Worm (Caenorhabditis elegans) whole organism, L4 larva: ENCODE measurements around the gene rbm-39.

ENCODE experiments used
- F37D6.2 ChIP-seq: sonication (generic microtip); optimal IDR thresholded peaks from 2 replicates; lab custom pipeline; 2016; ENCODE audit warnings: mild to moderate bottlenecking, missing genetic modification characterization, missing compliant biosample characterization
- R02D3.7 ChIP-seq: fragments of 150-350 bp; sonication (generic microtip); optimal IDR thresholded peaks from 3 replicates; lab custom pipeline; 2014; ENCODE audit warnings: missing biosample characterization, missing genetic modification characterization
- T20F7.1 ChIP-seq: fragments of 200-800 bp; sonication (Bioruptor generic); optimal IDR thresholded peaks from 2 replicates; lab custom pipeline; 2018; ENCODE audit warnings: mild to moderate bottlenecking, missing genetic modification characterization, missing compliant biosample characterization
- Y48G9A.11 ChIP-seq: fragments of 200-800 bp; sonication (Bioruptor generic); IDR thresholded peaks from 2 replicates; pipeline ENCODE4 v1.3.6; 2022; ENCODE audit warnings: missing genetic modification reagents, missing genetic modification characterization, missing compliant biosample characterization
- aha-1 ChIP-seq: fragments of 150-350 bp; peaks from one replicate; lab custom pipeline; 2014; ENCODE audit warnings: missing biosample characterization, missing genetic modification characterization
- aly-2 ChIP-seq: sonication (generic microtip); optimal IDR thresholded peaks from 2 replicates; lab custom pipeline; 2018; ENCODE audit warnings: missing biosample characterization, missing genetic modification characterization
- ama-1 ChIP-seq: fragments of 150-350 bp; optimal IDR thresholded peaks from 2 replicates; lab custom pipeline; 2014; ENCODE audit warnings: inconsistent platforms, mixed read lengths
- ceh-62 ChIP-seq: sonication (generic microtip); optimal IDR thresholded peaks from 2 replicates; lab custom pipeline; 2017; ENCODE audit warnings: missing biosample characterization, missing genetic modification characterization
- ces-1 ChIP-seq: fragments of 150-350 bp; sonication (generic microtip); optimal IDR thresholded peaks from 4 replicates; lab custom pipeline; 2014; ENCODE audit warnings: missing biosample characterization, missing genetic modification reagents, missing genetic modification characterization
- daf-16 ChIP-seq, 3 experiments: sonication (generic microtip); optimal IDR thresholded peaks; 2 replicates each; lab custom pipeline; 2016 to 2017; ENCODE audit warnings: missing genetic modification characterization in 3 of 3, missing genetic modification reagents in 3 of 3, mild to moderate bottlenecking in 2 of 3, missing compliant biosample characterization in 2 of 3, missing biosample characterization in 1 of 3, moderate library complexity in 1 of 3
- daf-19 ChIP-seq: fragments of 200-800 bp; sonication (Bioruptor generic); conservative IDR thresholded peaks from 2 replicates; pipeline ENCODE4 v1.3.6; 2022; ENCODE audit warnings: missing genetic modification characterization, missing compliant biosample characterization
- daf-8 ChIP-seq: fragments of 200-800 bp; sonication (Bioruptor generic); IDR thresholded peaks from 2 replicates; pipeline ENCODE4 v1.3.6; 2022; ENCODE audit warnings: missing genetic modification characterization, missing compliant biosample characterization
- dmd-8 ChIP-seq: fragments of 200-800 bp; sonication (Bioruptor generic); IDR thresholded peaks from 2 replicates; pipeline ENCODE4 v1.3.6; 2022; ENCODE audit warnings: missing genetic modification characterization, missing compliant biosample characterization
- egl-43 ChIP-seq: fragments of 200-800 bp; sonication (Bioruptor generic); IDR thresholded peaks from 2 replicates; pipeline ENCODE4 v1.3.6; 2022; ENCODE audit warnings: missing genetic modification reagents, missing genetic modification characterization, missing compliant biosample characterization
- fkh-10 ChIP-seq: fragments of 150-350 bp; optimal IDR thresholded peaks from 2 replicates; lab custom pipeline; 2014; ENCODE audit warnings: missing biosample characterization, missing genetic modification reagents, missing genetic modification characterization
- hif-1 ChIP-seq, 2 experiments: sonication (generic microtip); optimal IDR thresholded peaks; 2 replicates each; lab custom pipeline; 2016 to 2017; ENCODE audit warnings: missing compliant biosample characterization in 2 of 2, missing genetic modification characterization in 2 of 2, missing genetic modification reagents in 2 of 2, missing genotype in 2 of 2, mild to moderate bottlenecking in 1 of 2
- hlh-11 ChIP-seq: fragments of 200-800 bp; sonication (Bioruptor generic); optimal IDR thresholded peaks from 2 replicates; lab custom pipeline; 2018; ENCODE audit warnings: mild to moderate bottlenecking, missing genetic modification characterization, missing compliant biosample characterization
- hlh-30 ChIP-seq: sonication (generic microtip); optimal IDR thresholded peaks from 2 replicates; lab custom pipeline; 2017; ENCODE audit warnings: antibody characterized with exemption, mild to moderate bottlenecking, missing genetic modification characterization, missing compliant biosample characterization; ENCODE audit not compliant: insufficient read depth
- hmg-1.1 ChIP-seq: fragments of 200-800 bp; sonication (Bioruptor generic); IDR thresholded peaks from 2 replicates; pipeline ENCODE4 v1.3.6; 2022; ENCODE audit warnings: missing genetic modification reagents, missing genetic modification characterization, missing compliant biosample characterization
- jun-1 ChIP-seq: fragments of 150-350 bp; optimal IDR thresholded peaks from 2 replicates; lab custom pipeline; 2014; ENCODE audit warnings: missing biosample characterization, missing genetic modification reagents, missing genetic modification characterization
- lim-7 ChIP-seq: fragments of 200-800 bp; sonication (Bioruptor generic); IDR thresholded peaks from 2 replicates; pipeline ENCODE4 v1.3.6; 2022; ENCODE audit warnings: missing genetic modification characterization, missing compliant biosample characterization
- lin-15B ChIP-seq: fragments of 150-350 bp; sonication (generic microtip); optimal IDR thresholded peaks from 3 replicates; lab custom pipeline; 2014; ENCODE audit warnings: missing biosample characterization, missing genetic modification characterization
- lin-38 ChIP-seq: fragments of 200-800 bp; sonication (Bioruptor generic); IDR thresholded peaks from 2 replicates; pipeline ENCODE4 v1.3.6; 2022; ENCODE audit warnings: missing genetic modification reagents, missing genetic modification characterization, missing compliant biosample characterization
- mdl-1 ChIP-seq, 2 experiments: fragments of 150-350 bp in 1 of 2; sonication (generic microtip) in 1 of 2; optimal IDR thresholded peaks; 2 replicates each; lab custom pipeline; 2014 to 2017; ENCODE audit warnings: missing biosample characterization in 2 of 2, missing genetic modification characterization in 2 of 2
- mxl-2 ChIP-seq: fragments of 200-800 bp; sonication (Bioruptor generic); conservative IDR thresholded peaks from 2 replicates; pipeline ENCODE4 v1.3.6; 2022; ENCODE audit warnings: missing genetic modification reagents, missing genetic modification characterization, missing compliant biosample characterization
- nhr-11 ChIP-seq: fragments of 150-350 bp; optimal IDR thresholded peaks from 2 replicates; lab custom pipeline; 2014; ENCODE audit warnings: missing biosample characterization, missing genetic modification characterization
- nhr-25 ChIP-seq: sonication (generic microtip); optimal IDR thresholded peaks from 2 replicates; lab custom pipeline; 2017; ENCODE audit warnings: missing genetic modification characterization, mild to moderate bottlenecking, missing compliant biosample characterization, antibody characterized with exemption, moderate library complexity, borderline replicate concordance; ENCODE audit not compliant: insufficient read depth
- nhr-28 ChIP-seq: fragments of 150-350 bp; optimal IDR thresholded peaks from 2 replicates; lab custom pipeline; 2014; ENCODE audit warnings: missing biosample characterization, missing genetic modification characterization
- nhr-42 ChIP-seq: fragments of 200-800 bp; sonication (Bioruptor generic); IDR thresholded peaks from 2 replicates; pipeline ENCODE4 v1.3.6; 2022; ENCODE audit warnings: missing genetic modification characterization, missing compliant biosample characterization
- nhr-6 ChIP-seq: fragments of 150-350 bp; optimal IDR thresholded peaks from 2 replicates; lab custom pipeline; 2014; ENCODE audit warnings: missing biosample characterization, missing genetic modification characterization
- pha-4 ChIP-seq, 2 experiments: fragments of 150-350 bp in 1 of 2; fragments of 200-800 bp in 1 of 2; sonication (Bioruptor generic) in 1 of 2; IDR thresholded peaks in 1 of 2; optimal IDR thresholded peaks in 1 of 2; 2 replicates each; pipeline versions ENCODE4 v1.3.6 to Lab custom; 2014 to 2022; ENCODE audit warnings: missing genetic modification characterization in 2 of 2, missing genetic modification reagents in 2 of 2, missing biosample characterization in 1 of 2, missing compliant biosample characterization in 1 of 2
- php-3 ChIP-seq: fragments of 200-800 bp; sonication (Bioruptor generic); IDR thresholded peaks from 2 replicates; pipeline ENCODE4 v1.3.6; 2022; ENCODE audit warnings: missing genetic modification reagents, missing genetic modification characterization, missing compliant biosample characterization
- pqm-1 ChIP-seq: sonication (generic microtip); optimal IDR thresholded peaks from 2 replicates; lab custom pipeline; 2017; ENCODE audit warnings: missing biosample characterization, missing genetic modification characterization
- rbr-2 ChIP-seq: sonication (generic microtip); optimal IDR thresholded peaks from 2 replicates; lab custom pipeline; 2016; ENCODE audit warnings: missing genotype, missing genetic modification characterization, missing compliant biosample characterization
- saeg-2 ChIP-seq: fragments of 200-800 bp; sonication (Bioruptor generic); IDR thresholded peaks from 2 replicates; pipeline ENCODE4 v1.3.6; 2022; ENCODE audit warnings: missing genetic modification reagents, missing genetic modification characterization, missing compliant biosample characterization
- set-16 ChIP-seq: fragments of 200-800 bp; sonication (Bioruptor generic); IDR thresholded peaks from 2 replicates; pipeline ENCODE4 v1.3.6; 2022; ENCODE audit warnings: missing genetic modification reagents, missing genetic modification characterization, missing compliant biosample characterization
- skn-1 ChIP-seq: fragments of 150-350 bp; optimal IDR thresholded peaks from 2 replicates; lab custom pipeline; 2014; ENCODE audit warnings: missing biosample characterization, missing genetic modification characterization
- snpc-1.2 ChIP-seq: fragments of 200-800 bp; sonication (Bioruptor generic); IDR thresholded peaks from 2 replicates; pipeline ENCODE4 v1.3.6; 2022; ENCODE audit warnings: missing genetic modification reagents, missing genetic modification characterization, missing compliant biosample characterization
- unc-62 ChIP-seq, 3 experiments: fragments of 150-350 bp in 1 of 3; sonication (generic microtip); optimal IDR thresholded peaks in 2 of 3; peaks in 1 of 3; 1 replicate in 1 of 3; 2 replicates in 2 of 3; lab custom pipeline; 2014 to 2017; ENCODE audit warnings: missing biosample characterization in 3 of 3, missing genetic modification characterization in 3 of 3, missing genetic modification reagents in 3 of 3, missing genotype in 1 of 3

Gene rbm-39

ce11 chrIV:1061689-1062088 is 49.3 kb downstream of the rbm-39 start:
- TF ChIP-seq Y48G9A.11 (GFP tag; lab: Robert Waterston, UW) (0 out of 2 replicates have a peak, but pooled peaks have one; percentile 44), lin-38 (0 out of 2 replicates have a peak, but pooled peaks have one; percentile 20), set-16 (GFP tag; lab: Robert Waterston, UW) (0 out of 2 replicates have a peak, but pooled peaks have one; percentile 8)

ce11 chrIV:1063058-1063457 is 50.6 kb downstream of the rbm-39 start:
- TF ChIP-seq daf-16 (GFP tag; optimal IDR thresholded peaks at IDR 0.05; lab: Kevin White, UChicago) (no peak), daf-16 (tag; optimal IDR thresholded peaks at IDR 0.05; lab: Kevin White, UChicago) (peak; percentile 6), skn-1 (tag; lab: Kevin White, UChicago) (no peak), Y48G9A.11 (GFP tag; lab: Robert Waterston, UW) (0 out of 2 replicates have a peak, but pooled peaks have one; percentile 16)

ce11 chrIV:1064289-1064848 is 51.9 kb downstream of the rbm-39 start:
- TF ChIP-seq daf-8 (GFP tag; lab: Robert Waterston, UW) (no peak), nhr-25 (tag; lab: Kevin White, UChicago) (no peak), snpc-1.2 (no peak), ceh-62 (tag; lab: Kevin White, UChicago) (no peak), hlh-30 (tag; lab: Kevin White, UChicago) (peak; percentile 19), skn-1 (tag; lab: Kevin White, UChicago) (no peak), set-16 (GFP tag; lab: Robert Waterston, UW) (peak; percentile 82), egl-43 (GFP tag; lab: Robert Waterston, UW) (0 out of 2 replicates have a peak, but pooled peaks have one; percentile 30), aha-1 (tag; lab: Kevin White, UChicago) (peak; percentile 46), hif-1 (tag; optimal IDR thresholded peaks at IDR 0.05; lab: Kevin White, UChicago) (peak in 1 of 2 experiments; percentile 39), jun-1 (no peak), mdl-1 (tag; optimal IDR thresholded peaks at IDR 0.05; lab: Kevin White, UChicago) (peak in 1 of 2 experiments; percentile 66), mxl-2 (GFP tag; lab: Robert Waterston, UW) (no peak), Y48G9A.11 (GFP tag; lab: Robert Waterston, UW) (no peak), unc-62 (GFP tag; optimal IDR thresholded peaks at IDR 0.05 in 1 of 2; lab: Kevin White, UChicago) (peak in 1 of 2 experiments; percentile 61), unc-62 (tag; optimal IDR thresholded peaks at IDR 0.05; lab: Kevin White, UChicago) (no peak), daf-16 (GFP tag; optimal IDR thresholded peaks at IDR 0.05; lab: Kevin White, UChicago) (peak in 1 of 2 experiments; percentile 92), daf-16 (tag; optimal IDR thresholded peaks at IDR 0.05; lab: Kevin White, UChicago) (peak; percentile 77), rbr-2 (tag; lab: Kevin White, UChicago) (peak; percentile 20), pqm-1 (tag; lab: Kevin White, UChicago) (no peak), nhr-11 (tag; lab: Kevin White, UChicago) (no peak), T20F7.1 (no peak), nhr-6 (no peak), ama-1 (lab: Kevin White, UChicago) (no peak), fkh-10 (no peak), pha-4 (GFP tag; IDR thresholded peaks at IDR 0.05; lab: Robert Waterston, UW) (peak; percentile 26; the same call in 1 of the 2 replicates), pha-4 (tag; optimal IDR thresholded peaks at IDR 0.05; lab: Kevin White, UChicago) (no peak), lin-15B (no peak), php-3 (GFP tag; lab: Robert Waterston, UW) (0 out of 2 replicates have a peak, but pooled peaks have one; percentile 7), nhr-42 (GFP tag; lab: Robert Waterston, UW) (peak; percentile 30; the same call in 1 of the 2 replicates), daf-19 (GFP tag; lab: Robert Waterston, UW) (no peak), hlh-11 (tag; lab: Kevin White, UChicago) (peak; percentile 85), lim-7 (GFP tag; lab: Robert Waterston, UW) (no peak), dmd-8 (GFP tag; lab: Robert Waterston, UW) (no peak), R02D3.7 (tag; lab: Kevin White, UChicago) (no peak), lin-38 (no peak), nhr-28 (tag; lab: Kevin White, UChicago) (no peak), hmg-1.1 (0 out of 2 replicates have a peak, but pooled peaks have one; percentile 22), ces-1 (no peak), aly-2 (tag; lab: Kevin White, UChicago) (no peak), F37D6.2 (tag; lab: Kevin White, UChicago) (peak; percentile 3), saeg-2 (GFP tag; lab: Robert Waterston, UW) (no peak)
